Worm (Caenorhabditis elegans): Measurements from ENCODE around the gene C32D5.4.

C32D5.4 gene

ce11 chrII:6347341-6348118 is 24.7 kb upstream of the C32D5.4 start, which contains the start of gene lgg-1 (continued):
- TF ChIP-seq sem-2 (GFP tag; optimal IDR thresholded peaks at IDR 0.05) (no peak), ztf-11 (tag; optimal IDR thresholded peaks at IDR 0.05) (no peak), elt-1 (tag; optimal IDR thresholded peaks at IDR 0.05; ENCODE audit: borderline replicate concordance, insufficient read depth) (peak; percentile 73)

ce11 chrII:6346551-6347079 is 23.7 kb upstream of the C32D5.4 start:
- TF ChIP-seq tbx-8 (GFP tag; optimal IDR thresholded peaks at IDR 0.05): peak; percentile 14
- TF ChIP-seq nhr-2 (tag; optimal IDR thresholded peaks at IDR 0.05): no peak
- TF ChIP-seq lin-13 (tag; optimal IDR thresholded peaks at IDR 0.05): no peak
- no peak for TF ChIP-seq blmp-1 (tag; optimal IDR thresholded peaks at IDR 0.05)
- TF ChIP-seq ces-1 (GFP tag; optimal IDR thresholded peaks at IDR 0.05): no peak
- peak; percentile 67 for TF ChIP-seq ceh-83 (GFP tag; optimal IDR thresholded peaks at IDR 0.05)
- no peak for TF ChIP-seq drap-1 (GFP tag; optimal IDR thresholded peaks at IDR 0.05)
- TF ChIP-seq sem-2 (GFP tag; optimal IDR thresholded peaks at IDR 0.05): no peak
- no peak for TF ChIP-seq nhr-76 (tag; optimal IDR thresholded peaks at IDR 0.05)
- TF ChIP-seq cnd-1 (tag; optimal IDR thresholded peaks at IDR 0.05): peak; percentile 5

- TF ChIP-seq nhr-76 (tag; optimal IDR thresholded peaks at IDR 0.05) (no peak), ceh-43 (GFP tag; optimal IDR thresholded peaks at IDR 0.05) (no peak), elt-1 (tag; optimal IDR thresholded peaks at IDR 0.05; ENCODE audit: borderline replicate concordance, insufficient read depth) (no peak), ham-2 (GFP tag; optimal IDR thresholded peaks at IDR 0.05) (no peak), ces-1 (GFP tag; optimal IDR thresholded peaks at IDR 0.05) (no peak), unc-62 (GFP tag; optimal IDR thresholded peaks at IDR 0.05) (no peak), mep-1 (tag; optimal IDR thresholded peaks at IDR 0.05) (no peak)
Observed at ce11 chrII:6345195-6346158, 22.6 kb upstream of the C32D5.4 start, which contains the start of gene C32D5.8. C32D5.8 (minus strand) TSS chrII:6345964.

- no peak for TF ChIP-seq bed-3 (GFP tag; optimal IDR thresholded peaks at IDR 0.05)
- TF ChIP-seq snpc-4 (tag; optimal IDR thresholded peaks at IDR 0.05): no peak
- TF ChIP-seq unc-120 (tag; optimal IDR thresholded peaks at IDR 0.05; ENCODE audit: poor library complexity, severe bottlenecking): no peak
- TF ChIP-seq unc-39 (tag; optimal IDR thresholded peaks at IDR 0.05): no peak
- TF ChIP-seq ztf-11 (tag; optimal IDR thresholded peaks at IDR 0.05): no peak
- TF ChIP-seq drap-1 (GFP tag; optimal IDR thresholded peaks at IDR 0.05): no peak
- TF ChIP-seq nhr-237 (tag; optimal IDR thresholded peaks at IDR 0.05): no peak
- no peak for TF ChIP-seq ceh-39 (tag; optimal IDR thresholded peaks at IDR 0.05)
- no peak for TF ChIP-seq blmp-1 (tag; optimal IDR thresholded peaks at IDR 0.05)
- no peak for TF ChIP-seq lin-32 (GFP tag; optimal IDR thresholded peaks at IDR 0.05)
- no peak for TF ChIP-seq mls-2 (tag; optimal IDR thresholded peaks at IDR 0.05)
- TF ChIP-seq ces-1 (GFP tag; optimal IDR thresholded peaks at IDR 0.05): no peak
- TF ChIP-seq mab-5 (tag; optimal IDR thresholded peaks at IDR 0.05): no peak
- no peak for TF ChIP-seq lin-13 (tag; optimal IDR thresholded peaks at IDR 0.05)
Observed at ce11 chrII:6344513-6344912, 21.6 kb upstream of the C32D5.4 start.

ce11 chrII:6343893-6344292 is 21.0 kb upstream of the C32D5.4 start, which contains the start of gene txt-18:
txt-18 (plus strand) TSS chrII:6344072.
- TF ChIP-seq snpc-4 (tag; optimal IDR thresholded peaks at IDR 0.05) (no peak), bed-3 (GFP tag; optimal IDR thresholded peaks at IDR 0.05) (no peak), nhr-237 (tag; optimal IDR thresholded peaks at IDR 0.05) (peak; percentile 42), sem-2 (GFP tag; optimal IDR thresholded peaks at IDR 0.05) (no peak)

- TF ChIP-seq ces-1 (GFP tag; optimal IDR thresholded peaks at IDR 0.05): no peak
- TF ChIP-seq nhr-28 (tag; optimal IDR thresholded peaks at IDR 0.05): no peak
- no peak for TF ChIP-seq ceh-83 (GFP tag; optimal IDR thresholded peaks at IDR 0.05)
- no peak for TF ChIP-seq bed-3 (GFP tag; optimal IDR thresholded peaks at IDR 0.05)
- no peak for TF ChIP-seq ceh-43 (GFP tag; optimal IDR thresholded peaks at IDR 0.05)
- no peak for TF ChIP-seq snpc-4 (tag; optimal IDR thresholded peaks at IDR 0.05)
- no peak for TF ChIP-seq drap-1 (GFP tag; optimal IDR thresholded peaks at IDR 0.05)
- TF ChIP-seq M03D4.4 (tag; optimal IDR thresholded peaks at IDR 0.05): no peak
Observed at ce11 chrII:6342455-6342854, 19.6 kb upstream of the C32D5.4 start.
